Worm (Caenorhabditis elegans) whole organism, late embryonic: ENCODE data around the gene gly-5.

Source experiments
- C08G9.2 ChIP-seq: sonication (generic microtip); optimal IDR thresholded peaks from 2 replicates; lab custom pipeline; 2016; ENCODE audit warnings: mild to moderate bottlenecking, missing genetic modification characterization, moderate library complexity, missing compliant biosample characterization
- ets-4 ChIP-seq: sonication (generic microtip); optimal IDR thresholded peaks from 2 replicates; lab custom pipeline; 2016; ENCODE audit warnings: missing genetic modification characterization, missing compliant biosample characterization
- nhr-11 ChIP-seq: fragments of 150-350 bp; optimal IDR thresholded peaks from 2 replicates; lab custom pipeline; 2014; ENCODE audit warnings: missing biosample characterization, missing genetic modification characterization

DNA sequence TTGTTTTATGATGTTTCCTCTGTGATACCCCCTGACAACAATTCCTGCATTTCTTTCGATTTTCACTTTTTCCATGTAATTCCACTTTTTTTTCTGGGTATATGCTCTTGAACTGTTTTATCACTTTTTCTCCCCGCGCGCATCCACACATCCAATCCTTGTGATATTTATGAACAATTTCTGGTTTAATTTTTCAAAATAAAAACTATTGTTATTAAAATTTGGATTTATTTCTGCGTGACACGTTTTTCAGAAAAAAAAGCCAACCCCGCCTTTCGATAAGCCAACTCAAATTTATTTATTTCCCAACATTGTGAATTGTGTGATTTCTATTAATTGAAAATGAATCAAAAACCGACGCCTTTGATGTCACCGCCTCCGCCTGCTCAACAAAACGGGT, 17.5 kb downstream of the gly-5 start, which contains the start of gene Y39E4B.11:
- no peak for TF ChIP-seq C08G9.2 (tag; lab: Kevin White, UChicago)
- TF ChIP-seq ets-4 (tag; lab: Kevin White, UChicago): no peak
- TF ChIP-seq nhr-11 (tag; lab: Kevin White, UChicago): no peak
